Worm (Caenorhabditis elegans) whole organism, late embryonic: Measurements from ENCODE around the gene srx-114.

Experiments
- F13H6.1 ChIP-seq: sonication (generic microtip); optimal IDR thresholded peaks from 2 replicates; lab custom pipeline; 2016; ENCODE audit warnings: missing genetic modification characterization, missing compliant biosample characterization
- Y22D7AL.16 ChIP-seq: sonication (generic microtip); optimal IDR thresholded peaks from 2 replicates; lab custom pipeline; 2016; ENCODE audit warnings: missing genetic modification characterization, missing compliant biosample characterization
- ceh-18 ChIP-seq: sonication (generic microtip); optimal IDR thresholded peaks from 2 replicates; lab custom pipeline; 2016; ENCODE audit warnings: missing genetic modification characterization, missing compliant biosample characterization
- ceh-19 ChIP-seq: fragments of 200-800 bp; sonication (Bioruptor generic); optimal IDR thresholded peaks from 2 replicates; lab custom pipeline; 2018; ENCODE audit warnings: mild to moderate bottlenecking, missing genetic modification characterization, missing compliant biosample characterization
- ceh-2 ChIP-seq: sonication (generic microtip); optimal IDR thresholded peaks from 2 replicates; lab custom pipeline; 2016; ENCODE audit warnings: missing genotype, missing genetic modification characterization, missing compliant biosample characterization
- ceh-22 ChIP-seq: sonication (generic microtip); optimal IDR thresholded peaks from 2 replicates; lab custom pipeline; 2017; ENCODE audit warnings: missing biosample characterization, missing genetic modification characterization
- ceh-24 ChIP-seq: sonication (generic microtip); optimal IDR thresholded peaks from 2 replicates; lab custom pipeline; 2016; ENCODE audit warnings: mild to moderate bottlenecking, missing genetic modification characterization, missing compliant biosample characterization
- ceh-31 ChIP-seq: sonication (generic microtip); optimal IDR thresholded peaks from 2 replicates; lab custom pipeline; 2016; ENCODE audit warnings: missing genetic modification characterization, missing compliant biosample characterization
- ceh-45 ChIP-seq: fragments of 200-800 bp; sonication (Bioruptor generic); IDR thresholded peaks from 2 replicates; pipeline ENCODE4 v1.3.6; 2022; ENCODE audit warnings: missing genetic modification reagents, missing genetic modification characterization, missing compliant biosample characterization
- ceh-48 ChIP-seq: sonication (generic microtip); optimal IDR thresholded peaks from 2 replicates; lab custom pipeline; 2016; ENCODE audit warnings: missing genetic modification characterization, inconsistent platforms, missing compliant biosample characterization
- ceh-6 ChIP-seq: fragments of 200-800 bp; sonication (Bioruptor generic); optimal IDR thresholded peaks from 2 replicates; lab custom pipeline; 2018; ENCODE audit warnings: mild to moderate bottlenecking, missing genetic modification characterization, missing compliant biosample characterization
- che-1 ChIP-seq: sonication (generic microtip); optimal IDR thresholded peaks from 2 replicates; lab custom pipeline; 2016; ENCODE audit warnings: mild to moderate bottlenecking, missing genetic modification characterization, missing compliant biosample characterization
- dmd-4 ChIP-seq: sonication (generic microtip); optimal IDR thresholded peaks from 2 replicates; lab custom pipeline; 2016; ENCODE audit warnings: borderline replicate concordance, missing genetic modification characterization, missing compliant biosample characterization
- dve-1 ChIP-seq: sonication (generic microtip); optimal IDR thresholded peaks from 2 replicates; lab custom pipeline; 2017; ENCODE audit warnings: antibody characterized with exemption, mild to moderate bottlenecking, missing genetic modification characterization, missing compliant biosample characterization
- elt-2 ChIP-seq: sonication (generic microtip); optimal IDR thresholded peaks from 2 replicates; lab custom pipeline; 2016; ENCODE audit warnings: missing genetic modification reagents, missing genetic modification characterization, missing compliant biosample characterization
- elt-4 ChIP-seq: sonication (generic microtip); optimal IDR thresholded peaks from 2 replicates; lab custom pipeline; 2016; ENCODE audit warnings: missing genetic modification characterization, missing compliant biosample characterization
- ets-4 ChIP-seq: sonication (generic microtip); optimal IDR thresholded peaks from 2 replicates; lab custom pipeline; 2016; ENCODE audit warnings: missing genetic modification characterization, missing compliant biosample characterization
- eyg-1 ChIP-seq: sonication (generic microtip); optimal IDR thresholded peaks from 2 replicates; lab custom pipeline; 2016; ENCODE audit warnings: missing genotype, missing genetic modification characterization, missing compliant biosample characterization
- gmeb-2 ChIP-seq: sonication (generic microtip); optimal IDR thresholded peaks from 2 replicates; lab custom pipeline; 2016; ENCODE audit warnings: missing genetic modification characterization, inconsistent platforms, missing compliant biosample characterization
- hlh-13 ChIP-seq: fragments of 200-800 bp; sonication (Bioruptor generic); optimal IDR thresholded peaks from 2 replicates; lab custom pipeline; 2018; ENCODE audit warnings: mild to moderate bottlenecking, missing genetic modification characterization, missing compliant biosample characterization
- hlh-30 ChIP-seq: sonication (generic microtip); optimal IDR thresholded peaks from 2 replicates; lab custom pipeline; 2017; ENCODE audit warnings: antibody characterized with exemption, missing genetic modification characterization, missing compliant biosample characterization; ENCODE audit not compliant: insufficient read depth
- hlh-8 ChIP-seq: sonication (generic microtip); optimal IDR thresholded peaks from 2 replicates; lab custom pipeline; 2016; ENCODE audit warnings: missing genotype, missing genetic modification characterization, missing compliant biosample characterization
- lin-11 ChIP-seq: fragments of 200-800 bp; sonication (Bioruptor generic); optimal IDR thresholded peaks from 2 replicates; lab custom pipeline; 2018; ENCODE audit warnings: mild to moderate bottlenecking, missing genetic modification characterization, missing compliant biosample characterization
- madf-2 ChIP-seq: sonication (generic microtip); optimal IDR thresholded peaks from 2 replicates; lab custom pipeline; 2017; ENCODE audit warnings: missing genetic modification characterization, missing compliant biosample characterization
- mec-3 ChIP-seq: sonication (generic microtip); optimal IDR thresholded peaks from 2 replicates; lab custom pipeline; 2016; ENCODE audit warnings: borderline replicate concordance, missing genetic modification characterization, missing compliant biosample characterization
- nfya-1 ChIP-seq: sonication (generic microtip); optimal IDR thresholded peaks from 2 replicates; lab custom pipeline; 2017; ENCODE audit warnings: missing genetic modification characterization, mild to moderate bottlenecking, missing compliant biosample characterization, antibody characterized with exemption, moderate library complexity
- nhr-11 ChIP-seq: fragments of 150-350 bp; optimal IDR thresholded peaks from 2 replicates; lab custom pipeline; 2014; ENCODE audit warnings: missing biosample characterization, missing genetic modification characterization
- npax-4 ChIP-seq: sonication (generic microtip); optimal IDR thresholded peaks from 2 replicates; lab custom pipeline; 2016; ENCODE audit warnings: missing genetic modification characterization, missing compliant biosample characterization
- odd-2 ChIP-seq: sonication (generic microtip); optimal IDR thresholded peaks from 2 replicates; lab custom pipeline; 2017; ENCODE audit warnings: antibody characterized with exemption, mild to moderate bottlenecking, missing genetic modification characterization, missing compliant biosample characterization
- pha-2 ChIP-seq: sonication (generic microtip); optimal IDR thresholded peaks from 2 replicates; lab custom pipeline; 2017; ENCODE audit warnings: mild to moderate bottlenecking, missing genetic modification characterization, missing compliant biosample characterization
- pros-1 ChIP-seq: fragments of 150-350 bp; optimal IDR thresholded peaks from 2 replicates; lab custom pipeline; 2014; ENCODE audit warnings: missing biosample characterization, missing genetic modification reagents, missing genetic modification characterization
- rnt-1 ChIP-seq: sonication (generic microtip); optimal IDR thresholded peaks from 2 replicates; lab custom pipeline; 2016; ENCODE audit warnings: missing genetic modification characterization, missing compliant biosample characterization
- sox-2 ChIP-seq: fragments of 200-800 bp; sonication (Bioruptor generic); IDR thresholded peaks from 2 replicates; pipeline ENCODE4 v1.3.6; 2022; ENCODE audit warnings: missing genetic modification reagents, missing genetic modification characterization, missing compliant biosample characterization
- sox-4 ChIP-seq: sonication (generic microtip); optimal IDR thresholded peaks from 2 replicates; lab custom pipeline; 2017; ENCODE audit warnings: mild to moderate bottlenecking, missing genetic modification characterization, inconsistent platforms, missing compliant biosample characterization
- tbx-2 ChIP-seq: sonication (generic microtip); optimal IDR thresholded peaks from 2 replicates; lab custom pipeline; 2016; ENCODE audit warnings: missing genetic modification characterization, missing compliant biosample characterization
- ttx-3 ChIP-seq: sonication (generic microtip); optimal IDR thresholded peaks from 2 replicates; lab custom pipeline; 2016; ENCODE audit warnings: missing genetic modification reagents, missing genetic modification characterization, missing compliant biosample characterization
- unc-3 ChIP-seq, 2 experiments: fragments of 200-800 bp in 1 of 2; sonication (Bioruptor generic) in 1 of 2; sonication (generic microtip) in 1 of 2; conservative IDR thresholded peaks in 1 of 2; optimal IDR thresholded peaks in 1 of 2; 2 replicates each; pipeline versions ENCODE4 v1.3.6 to Lab custom; 2016 to 2022; ENCODE audit warnings: missing compliant biosample characterization in 2 of 2, missing genetic modification characterization in 2 of 2, missing genetic modification reagents in 1 of 2
- unc-42 ChIP-seq: sonication (generic microtip); optimal IDR thresholded peaks from 2 replicates; lab custom pipeline; 2016; ENCODE audit warnings: missing genotype, missing genetic modification characterization, missing compliant biosample characterization
- unc-55 ChIP-seq: sonication (generic microtip); optimal IDR thresholded peaks from 2 replicates; lab custom pipeline; 2017; ENCODE audit warnings: missing biosample characterization, missing genetic modification reagents, missing genetic modification characterization
- unc-86 ChIP-seq: sonication (generic microtip); optimal IDR thresholded peaks from 2 replicates; lab custom pipeline; 2016; ENCODE audit warnings: missing genetic modification characterization, missing compliant biosample characterization

The srx-114 gene

ce11 chrII:5429522-5430257 lies 3.3 kb downstream of the srx-114 start, which contains the start of the genes F07F6.4 and F07F6.2:
Gene F07F6.4 (minus strand): TSS chrII:5429572.
Gene F07F6.2 (plus strand): TSS chrII:5430207.
- TF ChIP-seq npax-4 (tag; lab: Kevin White, UChicago) (no peak), unc-42 (peak; percentile 35), F13H6.1 (tag; lab: Kevin White, UChicago) (no peak), dve-1 (tag; lab: Kevin White, UChicago) (peak; percentile 3), tbx-2 (tag; lab: Kevin White, UChicago) (peak; percentile 9), unc-3 (GFP tag; conservative IDR thresholded peaks at IDR 0.05; lab: Robert Waterston, UW) (no peak), unc-3 (tag; optimal IDR thresholded peaks at IDR 0.05; lab: Kevin White, UChicago) (peak; percentile 19)

- TF ChIP-seq unc-3 (GFP tag; conservative IDR thresholded peaks at IDR 0.05; lab: Robert Waterston, UW) = no peak
- no peak for TF ChIP-seq unc-3 (tag; optimal IDR thresholded peaks at IDR 0.05; lab: Kevin White, UChicago)
- TF ChIP-seq ets-4 (tag; lab: Kevin White, UChicago) = no peak
- TF ChIP-seq sox-2 (GFP tag; lab: Robert Waterston, UW) = no peak
- TF ChIP-seq hlh-13 (GFP tag; lab: Kevin White, UChicago) = no peak
- no peak for TF ChIP-seq nfya-1
- TF ChIP-seq ceh-45 (GFP tag; lab: Robert Waterston, UW) = no peak
- no peak for TF ChIP-seq pha-2 (tag; lab: Kevin White, UChicago)
- TF ChIP-seq Y22D7AL.16 (tag; lab: Kevin White, UChicago) = no peak
- TF ChIP-seq gmeb-2 (tag; lab: Kevin White, UChicago) = no peak
- no peak for TF ChIP-seq mec-3 (tag; lab: Kevin White, UChicago)
- TF ChIP-seq ceh-48 (tag; lab: Kevin White, UChicago) = no peak
- TF ChIP-seq ceh-6 (GFP tag; lab: Kevin White, UChicago) = no peak
- TF ChIP-seq pros-1 = no peak
Observed at ce11 chrII:5426470-5426869, 6.5 kb downstream of the srx-114 start.

DNA sequence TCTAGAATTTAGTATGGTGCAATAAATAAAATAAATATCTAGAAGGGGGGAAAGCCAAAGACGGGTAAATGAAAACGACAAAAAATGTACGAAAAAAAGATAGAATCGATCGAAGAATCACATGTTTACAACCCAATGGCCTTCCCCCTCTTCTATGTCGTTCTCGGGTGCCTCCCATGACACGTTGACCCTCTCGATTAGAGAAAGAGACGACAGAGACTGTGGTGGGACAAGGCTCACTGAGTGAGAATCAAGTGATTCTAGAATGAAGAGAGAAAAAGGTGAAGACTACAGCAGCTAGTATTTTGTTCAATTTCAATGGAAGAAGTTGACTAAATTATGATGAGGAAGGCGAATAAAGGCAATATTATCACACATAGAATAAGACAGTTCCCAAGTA lies 6.9 kb downstream of the srx-114 start:
- TF ChIP-seq ceh-31 (tag; lab: Kevin White, UChicago) (peak; percentile 6), tbx-2 (tag; lab: Kevin White, UChicago) (peak; percentile 43), elt-2 (peak; percentile 74), nfya-1 (peak; percentile 61), dmd-4 (tag; lab: Kevin White, UChicago) (no peak), unc-55 (peak; percentile 33), nhr-11 (no peak), hlh-30 (tag; lab: Kevin White, UChicago) (peak; percentile 95), gmeb-2 (tag; lab: Kevin White, UChicago) (no peak)

ce11 chrII:5425633-5426032 lies 7.3 kb downstream of the srx-114 start, which contains the start of gene F07F6.8:
Gene F07F6.8 (minus strand): TSS chrII:5425733.
- TF ChIP-seq ceh-18 (tag; lab: Kevin White, UChicago) = no peak
- TF ChIP-seq ceh-6 (GFP tag; lab: Kevin White, UChicago) = no peak
- TF ChIP-seq che-1 (tag; lab: Kevin White, UChicago) = no peak
- no peak for TF ChIP-seq lin-11
- TF ChIP-seq unc-3 (GFP tag; conservative IDR thresholded peaks at IDR 0.05; lab: Robert Waterston, UW) = no peak
- TF ChIP-seq unc-3 (tag; optimal IDR thresholded peaks at IDR 0.05; lab: Kevin White, UChicago) = no peak
- no peak for TF ChIP-seq sox-2 (GFP tag; lab: Robert Waterston, UW)
- TF ChIP-seq pros-1 = no peak
- no peak for TF ChIP-seq eyg-1 (tag; lab: Kevin White, UChicago)
- TF ChIP-seq, all 69 proteins: peak for 0

- no peak for TF ChIP-seq eyg-1 (tag; lab: Kevin White, UChicago)
- TF ChIP-seq ceh-18 (tag; lab: Kevin White, UChicago) = no peak
- no peak for TF ChIP-seq elt-4 (tag; lab: Kevin White, UChicago)
- no peak for TF ChIP-seq ets-4 (tag; lab: Kevin White, UChicago)
- no peak for TF ChIP-seq pha-2 (tag; lab: Kevin White, UChicago)
- no peak for TF ChIP-seq nhr-11
- no peak for TF ChIP-seq madf-2 (tag; lab: Kevin White, UChicago)
- no peak for TF ChIP-seq sox-4 (tag; lab: Kevin White, UChicago)
- TF ChIP-seq che-1 (tag; lab: Kevin White, UChicago) = no peak
- TF ChIP-seq hlh-8 (tag; lab: Kevin White, UChicago) = no peak
- TF ChIP-seq unc-86 (tag; lab: Kevin White, UChicago) = no peak
- no peak for TF ChIP-seq ceh-24
- TF ChIP-seq ttx-3 (tag; lab: Kevin White, UChicago) = no peak
- TF ChIP-seq hlh-13 (GFP tag; lab: Kevin White, UChicago) = no peak
- TF ChIP-seq rnt-1 (tag; lab: Kevin White, UChicago) = no peak
- TF ChIP-seq odd-2 (tag; lab: Kevin White, UChicago) = no peak
- TF ChIP-seq ceh-2 (tag; lab: Kevin White, UChicago) = no peak
- TF ChIP-seq npax-4 (tag; lab: Kevin White, UChicago) = no peak
- TF ChIP-seq ceh-19 (GFP tag; lab: Kevin White, UChicago) = no peak
- TF ChIP-seq ceh-22 = no peak
Observed at ce11 chrII:5423832-5424231, 9.1 kb downstream of the srx-114 start, which contains the start of gene F07F6.7. Gene F07F6.7 (minus strand): TSS chrII:5423858.
